Worm (Caenorhabditis elegans) whole organism, L2 larva: ENCODE results near the gene Y77E11A.8.

Source experiments
- C34F6.9 ChIP-seq: fragments of 150-350 bp; optimal IDR thresholded peaks from 2 replicates; lab custom pipeline; 2014; ENCODE audit warnings: missing biosample characterization, missing genetic modification characterization
- F13H6.1 ChIP-seq: sonication (generic microtip); optimal IDR thresholded peaks from 2 replicates; lab custom pipeline; 2016; ENCODE audit warnings: missing genetic modification characterization, missing compliant biosample characterization
- Y55F3AM.14 ChIP-seq: fragments of 200-800 bp; sonication (Bioruptor generic); optimal IDR thresholded peaks from 2 replicates; lab custom pipeline; 2018; ENCODE audit warnings: mild to moderate bottlenecking, missing genetic modification characterization, missing compliant biosample characterization
- ZK546.5 ChIP-seq: sonication (generic microtip); optimal IDR thresholded peaks from 2 replicates; lab custom pipeline; 2017; ENCODE audit warnings: missing biosample characterization, missing genetic modification characterization
- ama-1 ChIP-seq: fragments of 150-350 bp; optimal IDR thresholded peaks from 2 replicates; lab custom pipeline; 2018; ENCODE audit warnings: inconsistent platforms
- blmp-1 ChIP-seq: sonication (generic microtip); optimal IDR thresholded peaks from 2 replicates; lab custom pipeline; 2017; ENCODE audit warnings: missing genetic modification characterization, mild to moderate bottlenecking, missing compliant biosample characterization, antibody characterized with exemption, moderate library complexity; ENCODE audit not compliant: insufficient read depth
- ceh-82 ChIP-seq: fragments of 150-350 bp; optimal IDR thresholded peaks from 2 replicates; lab custom pipeline; 2014; ENCODE audit warnings: missing biosample characterization, missing genetic modification characterization
- crh-2 ChIP-seq: sonication (generic microtip); optimal IDR thresholded peaks from 2 replicates; lab custom pipeline; 2017; ENCODE audit warnings: missing biosample characterization, missing genetic modification characterization
- elt-1 ChIP-seq: fragments of 150-350 bp; optimal IDR thresholded peaks from 2 replicates; lab custom pipeline; 2014; ENCODE audit warnings: missing biosample characterization, missing genetic modification characterization
- elt-3 ChIP-seq: sonication (generic microtip); optimal IDR thresholded peaks from 2 replicates; lab custom pipeline; 2017; ENCODE audit warnings: missing biosample characterization, missing genetic modification characterization
- fos-1 ChIP-seq: fragments of 150-350 bp; optimal IDR thresholded peaks from 2 replicates; lab custom pipeline; 2014; ENCODE audit warnings: missing biosample characterization, missing genetic modification characterization
- gmeb-1 ChIP-seq: fragments of 150-350 bp; optimal IDR thresholded peaks from 2 replicates; lab custom pipeline; 2014; ENCODE audit warnings: missing biosample characterization, missing genetic modification characterization
- lin-11 ChIP-seq: fragments of 150-350 bp; sonication (generic microtip); optimal IDR thresholded peaks from 2 replicates; lab custom pipeline; 2014; ENCODE audit warnings: missing biosample characterization, missing genetic modification characterization, inconsistent platforms, mixed read lengths
- lin-13 ChIP-seq: fragments of 150-350 bp; optimal IDR thresholded peaks from 2 replicates; lab custom pipeline; 2014; ENCODE audit warnings: missing biosample characterization, missing genetic modification reagents, missing genetic modification characterization
- lin-39 ChIP-seq: fragments of 150-350 bp; optimal IDR thresholded peaks from 2 replicates; lab custom pipeline; 2014; ENCODE audit warnings: missing biosample characterization, missing genetic modification reagents, missing genetic modification characterization
- lsy-2 ChIP-seq, 2 experiments: fragments of 150-350 bp in 1 of 2; sonication (generic microtip) in 1 of 2; optimal IDR thresholded peaks; 2 replicates each; lab custom pipeline; 2014 to 2017; ENCODE audit warnings: missing biosample characterization in 2 of 2, missing genetic modification characterization in 2 of 2
- mab-5 ChIP-seq: fragments of 150-350 bp; optimal IDR thresholded peaks from 2 replicates; lab custom pipeline; 2014; ENCODE audit warnings: missing biosample characterization, missing genetic modification characterization
- mbf-1 ChIP-seq: sonication (generic microtip); optimal IDR thresholded peaks from 2 replicates; lab custom pipeline; 2017; ENCODE audit warnings: missing biosample characterization, missing genetic modification characterization
- nhr-10 ChIP-seq: sonication (generic microtip); optimal IDR thresholded peaks from 2 replicates; lab custom pipeline; 2017; ENCODE audit warnings: missing biosample characterization, missing genetic modification characterization
- nhr-12 ChIP-seq: fragments of 150-350 bp; optimal IDR thresholded peaks from 2 replicates; lab custom pipeline; 2014; ENCODE audit warnings: missing biosample characterization, missing genetic modification characterization
- nhr-129 ChIP-seq: fragments of 150-350 bp; optimal IDR thresholded peaks from 2 replicates; lab custom pipeline; 2014; ENCODE audit warnings: missing biosample characterization, missing genetic modification characterization
- nhr-21 ChIP-seq: fragments of 150-350 bp; optimal IDR thresholded peaks from 2 replicates; lab custom pipeline; 2014; ENCODE audit warnings: missing biosample characterization, missing genetic modification characterization
- nhr-237 ChIP-seq: fragments of 150-350 bp; optimal IDR thresholded peaks from 2 replicates; lab custom pipeline; 2014; ENCODE audit warnings: missing biosample characterization, missing genetic modification characterization
- nhr-25 ChIP-seq: fragments of 150-350 bp; sonication (generic microtip); optimal IDR thresholded peaks from 3 replicates; lab custom pipeline; 2014; ENCODE audit warnings: missing biosample characterization, missing genetic modification characterization
- nhr-6 ChIP-seq: fragments of 150-350 bp; optimal IDR thresholded peaks from 2 replicates; lab custom pipeline; 2014; ENCODE audit warnings: missing biosample characterization, missing genetic modification characterization
- peb-1 ChIP-seq: fragments of 150-350 bp; optimal IDR thresholded peaks from 2 replicates; lab custom pipeline; 2014; ENCODE audit warnings: missing biosample characterization, missing genetic modification characterization
- sem-4 ChIP-seq: fragments of 150-350 bp; optimal IDR thresholded peaks from 2 replicates; lab custom pipeline; 2014; ENCODE audit warnings: missing biosample characterization, missing genetic modification reagents, missing genetic modification characterization
- sma-3 ChIP-seq: sonication (generic microtip); optimal IDR thresholded peaks from 2 replicates; lab custom pipeline; 2016; ENCODE audit warnings: missing genetic modification reagents, missing genetic modification characterization, missing compliant biosample characterization
- sma-9 ChIP-seq, 2 experiments: fragments of 150-350 bp in 1 of 2; sonication (generic microtip) in 1 of 2; optimal IDR thresholded peaks; 2 replicates each; lab custom pipeline; 2014 to 2016; ENCODE audit warnings: missing genetic modification characterization in 2 of 2, mild to moderate bottlenecking in 1 of 2, missing biosample characterization in 1 of 2, missing compliant biosample characterization in 1 of 2, missing genetic modification reagents in 1 of 2, moderate library complexity in 1 of 2
- unc-39 ChIP-seq: fragments of 150-350 bp; optimal IDR thresholded peaks from 2 replicates; lab custom pipeline; 2014; ENCODE audit warnings: missing biosample characterization, missing genetic modification characterization
- unc-55 ChIP-seq: fragments of 150-350 bp; sonication (generic microtip); optimal IDR thresholded peaks from 3 replicates; lab custom pipeline; 2014; ENCODE audit warnings: missing biosample characterization, missing genetic modification reagents, missing genetic modification characterization
- unc-62 ChIP-seq: fragments of 150-350 bp; optimal IDR thresholded peaks from 2 replicates; lab custom pipeline; 2014; ENCODE audit warnings: missing biosample characterization, missing genetic modification reagents, missing genetic modification characterization
- zag-1 ChIP-seq: fragments of 150-350 bp; optimal IDR thresholded peaks from 2 replicates; lab custom pipeline; 2014; ENCODE audit warnings: missing biosample characterization, missing genetic modification characterization
- ztf-1 ChIP-seq: fragments of 200-800 bp; sonication (Bioruptor generic); conservative IDR thresholded peaks from 2 replicates; pipeline ENCODE4 v1.3.6; 2022; ENCODE audit warnings: missing genetic modification characterization, missing compliant biosample characterization
- ztf-4 ChIP-seq: fragments of 150-350 bp; optimal IDR thresholded peaks from 2 replicates; lab custom pipeline; 2014; ENCODE audit warnings: missing biosample characterization, missing genetic modification characterization

Y77E11A.8 gene

DNA sequence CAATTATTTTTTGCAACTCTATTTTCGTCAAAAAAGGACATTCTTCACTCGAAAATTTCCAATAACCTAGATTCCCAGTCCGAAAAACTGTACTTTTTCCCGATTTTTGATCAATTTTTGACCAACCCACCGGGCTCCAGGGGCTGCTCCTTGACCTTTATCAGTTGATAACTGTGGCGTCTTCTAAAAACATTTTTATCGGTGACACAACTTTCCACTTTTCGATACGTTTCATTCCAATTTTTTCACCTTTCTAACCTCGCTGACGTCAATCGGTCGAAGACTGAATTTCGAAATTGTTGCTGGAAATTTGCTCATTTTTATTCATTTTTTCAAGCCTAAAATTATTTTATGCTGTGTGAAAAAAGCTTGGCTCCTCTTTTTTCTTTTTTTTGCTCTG, 35.3 kb downstream of the Y77E11A.8 start:
- TF ChIP-seq fos-1 (tag; lab: Kevin White, UChicago): peak; percentile 80
- TF ChIP-seq crh-2: peak; percentile 12
- TF ChIP-seq nhr-25: no peak
- TF ChIP-seq, all 48 proteins: peak for 2

DNA sequence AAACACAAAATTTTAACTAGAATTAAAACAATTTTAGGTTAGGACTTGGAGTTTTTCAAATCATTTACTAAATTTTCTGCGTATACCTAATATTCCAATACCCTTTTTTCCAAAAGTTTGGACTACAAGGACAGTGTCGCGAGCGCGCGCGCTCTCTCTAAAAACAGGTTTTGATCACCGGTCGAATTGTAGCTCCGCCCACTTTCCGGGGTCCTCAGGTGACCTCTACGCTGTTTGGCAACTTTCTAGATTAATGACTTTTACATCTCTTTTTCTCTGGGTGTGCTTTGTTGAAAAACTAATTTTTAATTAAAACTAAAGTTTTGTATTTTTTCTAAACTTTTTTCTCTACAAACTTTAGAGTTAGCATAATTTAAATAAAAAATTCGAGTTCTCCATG, 35.8 kb downstream of the Y77E11A.8 start:
- peak; percentile 3 for TF ChIP-seq C34F6.9 (tag; lab: Kevin White, UChicago)
- TF ChIP-seq nhr-25: peak; percentile 58
- peak; percentile 46 for TF ChIP-seq sma-3
- TF ChIP-seq unc-39 (tag; lab: Kevin White, UChicago): no peak
- TF ChIP-seq gmeb-1 (tag; lab: Kevin White, UChicago): peak; percentile 4
- no peak for TF ChIP-seq nhr-10 (tag; lab: Kevin White, UChicago)
- TF ChIP-seq blmp-1: peak; percentile 11
- TF ChIP-seq, all 48 proteins: peak for 5

DNA sequence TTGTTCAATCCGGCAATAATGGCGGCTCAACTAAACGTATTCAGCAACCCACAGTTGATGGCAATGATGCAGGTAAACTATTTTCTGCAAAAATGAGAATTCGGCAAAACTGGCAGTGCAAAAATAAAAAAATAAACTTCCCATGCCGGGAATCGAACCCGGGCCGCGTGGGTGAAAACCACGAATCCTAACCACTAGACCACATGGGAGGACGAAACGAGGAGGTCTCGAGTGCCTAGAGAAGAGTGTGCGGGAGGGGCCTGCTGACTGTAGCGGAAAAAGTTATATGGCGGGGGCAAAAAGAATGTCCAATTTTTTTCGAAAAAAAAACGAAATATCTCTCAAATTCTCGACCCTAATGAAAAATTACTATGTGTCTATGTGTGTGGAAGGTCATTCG, 36.8 kb downstream of the Y77E11A.8 start:
- TF ChIP-seq lin-39 (tag; lab: Kevin White, UChicago): no peak
- TF ChIP-seq zag-1: no peak
- TF ChIP-seq gmeb-1 (tag; lab: Kevin White, UChicago): peak; percentile 63
- TF ChIP-seq ama-1 (lab: Kevin White, UChicago): no peak
- TF ChIP-seq sma-3: peak; percentile 49
- no peak for TF ChIP-seq peb-1 (tag; lab: Kevin White, UChicago)
- no peak for TF ChIP-seq elt-1 (tag; lab: Kevin White, UChicago)
- no peak for TF ChIP-seq ztf-4 (tag; lab: Kevin White, UChicago)
- TF ChIP-seq lin-11: peak; percentile 28
- TF ChIP-seq F13H6.1 (tag; lab: Kevin White, UChicago): peak; percentile 6
- TF ChIP-seq nhr-25: peak; percentile 10
- TF ChIP-seq lin-13 (GFP tag; lab: Kevin White, UChicago): peak; percentile 50
- no peak for TF ChIP-seq nhr-237 (tag; lab: Kevin White, UChicago)
- peak; percentile 19 for TF ChIP-seq fos-1 (tag; lab: Kevin White, UChicago)
- peak; percentile 9 for TF ChIP-seq crh-2
- peak; percentile 42 for TF ChIP-seq unc-55 (GFP tag; lab: Kevin White, UChicago)
- no peak for TF ChIP-seq sem-4 (tag; lab: Kevin White, UChicago)
- TF ChIP-seq nhr-129 (tag; lab: Kevin White, UChicago): peak; percentile 66
- peak; percentile 42 for TF ChIP-seq sma-9 (GFP tag; optimal IDR thresholded peaks at IDR 0.05; lab: Kevin White, UChicago)
- TF ChIP-seq sma-9 (tag; optimal IDR thresholded peaks at IDR 0.05; lab: Kevin White, UChicago): no peak
- TF ChIP-seq nhr-21: peak; percentile 23
- peak; percentile 10 to 20 for TF ChIP-seq lsy-2 (tag; optimal IDR thresholded peaks at IDR 0.05; lab: Kevin White, UChicago)
- TF ChIP-seq, all 48 proteins: peak for 13

DNA sequence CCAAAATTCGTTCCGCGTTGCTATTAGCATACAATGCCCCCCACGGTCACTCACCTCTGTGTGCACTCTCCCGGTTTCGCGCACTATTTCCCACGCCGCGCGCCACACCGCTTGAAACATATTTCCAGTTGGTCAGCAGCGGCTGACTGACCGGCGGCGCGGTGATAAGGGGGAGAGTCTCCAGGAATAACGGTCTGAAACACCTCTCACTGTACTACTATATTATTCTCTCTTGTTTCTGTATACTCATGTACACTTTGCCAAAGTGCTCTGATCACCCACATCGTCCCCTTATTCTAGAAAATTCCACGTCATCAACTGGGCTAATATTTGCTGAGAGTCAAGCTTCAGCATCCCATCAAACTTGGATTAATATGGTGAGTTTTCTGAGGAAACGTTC, 38.9 kb downstream of the Y77E11A.8 start, which contains the start of gene nhr-41:
nhr-41 (plus strand) TSS at position 301 of the 400 bp plus-strand sequence.
- TF ChIP-seq peb-1 (tag; lab: Kevin White, UChicago): no peak
- TF ChIP-seq, all 48 proteins: peak for 0

DNA sequence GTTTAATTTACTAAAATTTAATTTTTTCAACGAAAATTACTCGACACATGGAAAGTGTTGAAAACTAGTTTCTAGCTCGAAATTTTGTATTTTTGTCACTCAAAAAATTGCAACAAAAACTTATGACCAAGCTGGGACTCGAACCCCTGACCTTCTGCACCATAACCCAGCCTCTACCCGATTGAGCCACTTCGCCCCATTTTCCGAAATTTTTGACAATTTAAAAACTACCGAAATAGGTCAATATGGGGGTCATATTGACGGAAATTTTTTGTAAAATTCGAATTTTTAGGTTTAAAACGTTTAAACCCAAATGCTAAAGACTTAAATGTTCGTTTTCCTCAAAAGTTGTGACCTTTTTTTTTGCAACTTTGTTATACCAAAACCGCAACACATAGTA, 39.4 kb downstream of the Y77E11A.8 start:
- TF ChIP-seq ztf-1 (GFP tag; lab: Robert Waterston, UW): no peak
- TF ChIP-seq elt-3 (tag; lab: Kevin White, UChicago): no peak
- TF ChIP-seq nhr-25: no peak
- TF ChIP-seq lin-11: no peak
- no peak for TF ChIP-seq ceh-82 (tag; lab: Kevin White, UChicago)
- TF ChIP-seq mab-5 (tag; lab: Kevin White, UChicago): no peak
- no peak for TF ChIP-seq Y55F3AM.14 (GFP tag; lab: Kevin White, UChicago)
- no peak for TF ChIP-seq ZK546.5 (tag; lab: Kevin White, UChicago)
- TF ChIP-seq sma-9 (GFP tag; optimal IDR thresholded peaks at IDR 0.05; lab: Kevin White, UChicago): no peak
- TF ChIP-seq sma-9 (tag; optimal IDR thresholded peaks at IDR 0.05; lab: Kevin White, UChicago): no peak
- no peak for TF ChIP-seq unc-62 (GFP tag; lab: Kevin White, UChicago)
- TF ChIP-seq peb-1 (tag; lab: Kevin White, UChicago): no peak
- no peak for TF ChIP-seq sem-4 (tag; lab: Kevin White, UChicago)
- no peak for TF ChIP-seq nhr-6 (tag; lab: Kevin White, UChicago)
- no peak for TF ChIP-seq nhr-12 (tag; lab: Kevin White, UChicago)
- TF ChIP-seq lsy-2 (tag; optimal IDR thresholded peaks at IDR 0.05; lab: Kevin White, UChicago): no peak
- no peak for TF ChIP-seq mbf-1 (tag; lab: Kevin White, UChicago)
- no peak for TF ChIP-seq ama-1 (lab: Kevin White, UChicago)
